Fruit fly (Drosophila melanogaster): ENCODE data around the gene ppk5.

ppk5 gene

dm6 chr3L:21539245-21540196 lies 5.1 kb downstream of the ppk5 start, which contains the start of the genes COX8 and VhaM9.7-b (continued):
- peak; percentile 44 for TF ChIP-seq jumu (GFP tag; optimal IDR thresholded peaks at IDR 0.05)
- peak; percentile 49; the same call in 1 of the 2 replicates for TF ChIP-seq CG3847 (GFP tag; IDR thresholded peaks at IDR 0.05)
- TF ChIP-seq lmd (GFP tag; IDR thresholded peaks at IDR 0.05), result peak; percentile 62; the same call in 1 of the 2 replicates
- no peak; the same call in 1 of the 2 replicates for TF ChIP-seq CG10959 (GFP tag; IDR thresholded peaks at IDR 0.05)
- TF ChIP-seq Xbp1 (GFP tag; optimal IDR thresholded peaks at IDR 0.05), result peak; percentile 72
- TF ChIP-seq Awh (GFP tag; IDR thresholded peaks at IDR 0.05), result no peak
- peak; percentile 99 for TF ChIP-seq CG6254 (GFP tag; optimal IDR thresholded peaks at IDR 0.05)
- peak; percentile 20 for TF ChIP-seq kay (GFP tag; optimal IDR thresholded peaks at IDR 0.05)
- TF ChIP-seq pum (GFP tag; optimal IDR thresholded peaks at IDR 0.05), result peak; percentile 62
- TF ChIP-seq CG8290 (GFP tag; optimal IDR thresholded peaks at IDR 0.05), result peak; percentile 42
- TF ChIP-seq CG8290 (tag; optimal IDR thresholded peaks at IDR 0.05), result peak; percentile 51 to 86
- TF ChIP-seq sug (tag; optimal IDR thresholded peaks at IDR 0.05), result peak; percentile 78
- 0 out of 3 replicates have a peak, but pooled peaks have one; percentile 57 for TF ChIP-seq dysf (GFP tag; IDR thresholded peaks at IDR 0.05)
- peak; percentile 48 for TF ChIP-seq H2.0 (GFP tag; IDR thresholded peaks at IDR 0.05)
- no peak for TF ChIP-seq D19A (tag; optimal IDR thresholded peaks at IDR 0.05)
- TF ChIP-seq zen (tag; optimal IDR thresholded peaks at IDR 0.05), result peak; percentile 55
- peak; percentile 37; the same call in 1 of the 2 replicates for TF ChIP-seq Rx (GFP tag; IDR thresholded peaks at IDR 0.05)
- peak; percentile 25 for TF ChIP-seq CG7928 (GFP tag; optimal IDR thresholded peaks at IDR 0.05)
- no peak for TF ChIP-seq CG8924 (tag; optimal IDR thresholded peaks at IDR 0.05)
- TF ChIP-seq crp (GFP tag; optimal IDR thresholded peaks at IDR 0.05), result peak in 1 of 2 experiments; percentile 58
- TF ChIP-seq CG2116 (GFP tag; optimal IDR thresholded peaks at IDR 0.05), result peak; percentile 61
- TF ChIP-seq CG17328 (GFP tag; IDR thresholded peaks at IDR 0.05), result 0 out of 2 replicates have a peak, but pooled peaks have one; percentile 6
- TF ChIP-seq prd (optimal IDR thresholded peaks at IDR 0.05), result no peak
- peak; percentile 78; the same call in 2 of the 3 replicates for TF ChIP-seq prd (GFP tag; IDR thresholded peaks at IDR 0.05)
- peak; percentile 8 for TF ChIP-seq CG4328 (GFP tag; optimal IDR thresholded peaks at IDR 0.05)
- TF ChIP-seq Med (GFP tag), result peak; percentile 85
- peak; percentile 40 for TF ChIP-seq CG18619 (GFP tag; optimal IDR thresholded peaks at IDR 0.05)
- peak; percentile 66 for TF ChIP-seq CG34422 (GFP tag; IDR thresholded peaks at IDR 0.05)
- no peak for TF ChIP-seq ap (GFP tag; IDR thresholded peaks at IDR 0.05)
- TF ChIP-seq HLH3B (GFP tag; IDR thresholded peaks at IDR 0.05), result peak; percentile 70
- peak; percentile 76 for TF ChIP-seq CG13775 (GFP tag; optimal IDR thresholded peaks at IDR 0.05)
- TF ChIP-seq CG2875 (GFP tag; optimal IDR thresholded peaks at IDR 0.05), result no peak
- peak; percentile 45 for TF ChIP-seq ssp (GFP tag; IDR thresholded peaks at IDR 0.05)
- TF ChIP-seq yki (optimal IDR thresholded peaks at IDR 0.05), result no peak
- TF ChIP-seq pfk (GFP tag; optimal IDR thresholded peaks at IDR 0.05), result peak; percentile 24
- peak; percentile 45 for TF ChIP-seq CG13123 (GFP tag; optimal IDR thresholded peaks at IDR 0.05)
- TF ChIP-seq CG12942 (GFP tag; optimal IDR thresholded peaks at IDR 0.05), result peak; percentile 34
- TF ChIP-seq Atf-2 (GFP tag; optimal IDR thresholded peaks at IDR 0.05), result peak; percentile 43
- peak; percentile 48 for TF ChIP-seq CG10654 (GFP tag; optimal IDR thresholded peaks at IDR 0.05)
- peak; percentile 24 for TF ChIP-seq NC2β (GFP tag; optimal IDR thresholded peaks at IDR 0.05)
- peak; percentile 74 for TF ChIP-seq Rfx (GFP tag; IDR thresholded peaks at IDR 0.05)
- TF ChIP-seq CG12391 (tag; optimal IDR thresholded peaks at IDR 0.05), result no peak
- TF ChIP-seq CG4820 (GFP tag; optimal IDR thresholded peaks at IDR 0.05), result peak; percentile 68
- TF ChIP-seq CG3163 (GFP tag; optimal IDR thresholded peaks at IDR 0.05), result peak; percentile 20
- peak; percentile 80 for TF ChIP-seq lilli (GFP tag; optimal IDR thresholded peaks at IDR 0.05)
- peak; percentile 41 for TF ChIP-seq E2f1 (GFP tag; IDR thresholded peaks at IDR 0.05)
- TF ChIP-seq Hr51 (GFP tag; optimal IDR thresholded peaks at IDR 0.05), result peak in 1 of 2 experiments; percentile 30
- TF ChIP-seq CG8281 (tag; optimal IDR thresholded peaks at IDR 0.05), result peak; percentile 64
- TF ChIP-seq Chrac-16 (GFP tag; optimal IDR thresholded peaks at IDR 0.05), result peak; percentile 55
- no peak for TF ChIP-seq CG10321 (GFP tag; IDR thresholded peaks at IDR 0.05)

All from whole organism, embryonic.